Worm (Caenorhabditis elegans): ENCODE measurements around the gene nduf-11.

ce11 chrII:11345570-11346029 lies at the start of gene nduf-11:
- TF ChIP-seq him-1 (tag; optimal IDR thresholded peaks at IDR 0.05), result peak; percentile 45
- TF ChIP-seq W03F9.2 (tag; optimal IDR thresholded peaks at IDR 0.05), result peak; percentile 87
- TF ChIP-seq dao-5 (tag; optimal IDR thresholded peaks at IDR 0.05), result no peak

All from whole organism, L4/young adult.